Worm (Caenorhabditis elegans): Measurements from ENCODE around the gene C29F5.8.

The C29F5.8 gene

ce11 chrII:6355396-6356346, 49.4 kb downstream of the C29F5.8 start, which contains the start of gene C32D5.11:
TSS of gene C32D5.11 (minus strand) at chrII:6355446.
- no peak for TF ChIP-seq ceh-36 (tag; optimal IDR thresholded peaks at IDR 0.05)
- TF ChIP-seq hmg-4 (GFP tag; optimal IDR thresholded peaks at IDR 0.05), result peak; percentile 28
- no peak for TF ChIP-seq sea-1 (GFP tag; conservative IDR thresholded peaks at IDR 0.05)
- no peak for TF ChIP-seq ceh-13 (GFP tag; optimal IDR thresholded peaks at IDR 0.05)
- TF ChIP-seq tra-4 (tag; optimal IDR thresholded peaks at IDR 0.05), result no peak
- TF ChIP-seq pes-1 (GFP tag; IDR thresholded peaks at IDR 0.05), result no peak
- 0 out of 2 replicates have a peak, but pooled peaks have one; percentile 11 for TF ChIP-seq scrt-1 (GFP tag; IDR thresholded peaks at IDR 0.05)
- no peak for TF ChIP-seq hmbx-1 (tag; optimal IDR thresholded peaks at IDR 0.05)
- TF ChIP-seq flt-1 (GFP tag; IDR thresholded peaks at IDR 0.05), result no peak

Measured in whole organism, early embryonic.